Worm (Caenorhabditis elegans) whole organism, L1 larva: Measurements from ENCODE around the gene C06B3.1.

Experiments used
- alr-1 ChIP-seq: fragments of 200-800 bp; sonication (Bioruptor generic); optimal IDR thresholded peaks from 2 replicates; lab custom pipeline; 2018; ENCODE audit warnings: borderline replicate concordance, mild to moderate bottlenecking, missing genetic modification characterization, missing compliant biosample characterization
- aly-2 ChIP-seq: fragments of 150-350 bp; optimal IDR thresholded peaks from 2 replicates; lab custom pipeline; 2014; ENCODE audit warnings: missing biosample characterization, missing genetic modification characterization
- nhr-11 ChIP-seq: fragments of 150-350 bp; optimal IDR thresholded peaks from 2 replicates; lab custom pipeline; 2014; ENCODE audit warnings: missing biosample characterization, missing genetic modification characterization
- nhr-28 ChIP-seq: fragments of 150-350 bp; optimal IDR thresholded peaks from 2 replicates; lab custom pipeline; 2014; ENCODE audit warnings: missing biosample characterization, missing genetic modification characterization

DNA sequence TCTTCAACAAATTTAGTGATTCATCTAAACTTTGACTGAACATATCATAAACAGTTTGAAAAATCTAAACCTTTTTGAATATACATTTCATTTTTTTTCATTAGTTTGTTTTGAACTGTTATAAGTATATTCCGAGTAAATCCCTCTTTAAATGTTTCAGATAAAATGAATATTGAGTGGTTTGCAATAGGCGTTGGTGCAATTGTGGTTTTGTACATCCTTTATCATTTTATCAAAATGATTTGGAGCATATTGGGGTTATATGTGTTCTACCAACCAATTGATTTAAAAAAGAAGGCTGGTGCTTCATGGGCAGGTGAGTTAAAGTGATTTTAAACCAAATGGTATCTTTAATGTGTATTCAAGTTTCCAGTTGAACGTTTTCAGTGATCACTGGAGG, 1.9 kb downstream of the C06B3.1 start, which contains the start of gene stdh-3:
- TF ChIP-seq aly-2 (tag; lab: Kevin White, UChicago), result no peak
- TF ChIP-seq nhr-28 (tag; lab: Kevin White, UChicago), result no peak
- TF ChIP-seq alr-1 (tag; lab: Kevin White, UChicago), result no peak
- TF ChIP-seq nhr-11, result no peak
